Worm (Caenorhabditis elegans): ENCODE measurements around the gene ugt-42.

ugt-42 gene

DNA sequence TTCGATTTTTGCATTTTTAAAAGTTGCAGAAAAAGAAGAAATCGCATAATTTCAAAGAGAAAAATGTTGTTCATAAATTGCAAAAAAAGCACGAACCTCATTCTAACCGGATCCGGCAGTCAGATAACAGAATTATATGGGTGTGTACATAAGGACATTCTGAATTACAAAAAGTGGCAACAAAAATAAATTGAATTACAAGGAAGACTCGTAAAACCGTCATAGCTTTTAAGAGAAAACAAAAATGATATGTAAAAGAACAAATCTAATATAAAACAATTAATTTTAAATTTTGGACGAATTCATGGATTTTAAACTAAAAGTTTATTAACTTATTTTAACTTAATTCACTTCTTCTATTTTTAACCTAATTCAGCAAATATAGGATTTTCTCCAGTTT, 13.2 kb downstream of the ugt-42 start, which contains the start of gene F31F4.17:
Gene F31F4.17 (minus strand): TSS at position 101 of the 400 bp plus-strand sequence.
- no peak for TF ChIP-seq lin-39 (tag; optimal IDR thresholded peaks at IDR 0.05)
- no peak for TF ChIP-seq F13H6.1 (tag; optimal IDR thresholded peaks at IDR 0.05)
- TF ChIP-seq elt-3 (tag; optimal IDR thresholded peaks at IDR 0.05): no peak
- no peak for TF ChIP-seq nhr-23 (tag; optimal IDR thresholded peaks at IDR 0.05)
- no peak for TF ChIP-seq lsy-2 (tag; optimal IDR thresholded peaks at IDR 0.05)
- TF ChIP-seq sma-9 (GFP tag; optimal IDR thresholded peaks at IDR 0.05): no peak
- TF ChIP-seq sma-9 (tag; optimal IDR thresholded peaks at IDR 0.05): no peak
- no peak for TF ChIP-seq snpc-4 (tag; optimal IDR thresholded peaks at IDR 0.05)
- no peak for TF ChIP-seq nhr-129 (tag; optimal IDR thresholded peaks at IDR 0.05)
- no peak for TF ChIP-seq peb-1 (tag; optimal IDR thresholded peaks at IDR 0.05)
- no peak for TF ChIP-seq lin-11 (tag; optimal IDR thresholded peaks at IDR 0.05)
- no peak for TF ChIP-seq Y55F3AM.14 (GFP tag; optimal IDR thresholded peaks at IDR 0.05)
- no peak for TF ChIP-seq ztf-11 (tag; optimal IDR thresholded peaks at IDR 0.05)
- no peak for TF ChIP-seq sem-4 (tag; optimal IDR thresholded peaks at IDR 0.05)
- no peak for TF ChIP-seq mdl-1 (tag; optimal IDR thresholded peaks at IDR 0.05)
- no peak for TF ChIP-seq fos-1 (tag; optimal IDR thresholded peaks at IDR 0.05)
- TF ChIP-seq nhr-11 (tag; optimal IDR thresholded peaks at IDR 0.05): no peak
- TF ChIP-seq zag-1 (tag; optimal IDR thresholded peaks at IDR 0.05): no peak

DNA sequence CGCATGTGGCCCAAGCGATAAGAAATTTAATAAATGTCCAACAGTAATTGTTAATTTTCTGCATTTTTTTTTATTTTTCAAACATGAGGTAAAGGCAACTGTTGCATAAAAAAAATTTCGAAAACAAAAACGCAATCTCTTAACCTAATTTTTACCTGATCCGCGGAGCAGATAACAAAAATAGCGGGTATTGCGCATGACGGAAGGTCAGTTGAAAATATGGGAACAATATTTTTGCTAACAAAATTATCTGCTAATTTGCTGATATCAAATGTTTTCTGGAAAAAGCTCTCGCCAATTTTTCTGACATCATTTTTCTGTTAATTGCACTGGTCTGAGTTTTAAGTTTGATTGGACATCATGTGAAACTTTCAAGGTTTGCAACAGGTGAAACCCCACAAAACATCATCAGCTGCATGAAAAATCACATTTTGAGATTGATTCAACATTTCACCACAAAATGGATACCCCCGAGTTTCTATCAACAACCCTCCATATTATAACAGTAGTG, 17.4 kb downstream of the ugt-42 start, which contains the start of the genes F31F4.11 and srh-266:
Gene F31F4.11 (minus strand): TSS at position 101 of the 511 bp plus-strand sequence.
Gene srh-266 (plus strand): TSS at position 461 of the 511 bp plus-strand sequence.
- no peak for TF ChIP-seq unc-62 (GFP tag; optimal IDR thresholded peaks at IDR 0.05)
- no peak for TF ChIP-seq mab-5 (tag; optimal IDR thresholded peaks at IDR 0.05)
- TF ChIP-seq nhr-129 (tag; optimal IDR thresholded peaks at IDR 0.05): no peak
- TF ChIP-seq alr-1 (tag; optimal IDR thresholded peaks at IDR 0.05): no peak
- no peak for TF ChIP-seq ceh-82 (tag; optimal IDR thresholded peaks at IDR 0.05)
- TF ChIP-seq nhr-77 (tag; optimal IDR thresholded peaks at IDR 0.05): no peak
- TF ChIP-seq ztf-11 (tag; optimal IDR thresholded peaks at IDR 0.05): no peak
- TF ChIP-seq mbf-1 (tag; optimal IDR thresholded peaks at IDR 0.05): no peak
- no peak for TF ChIP-seq aly-2 (tag; optimal IDR thresholded peaks at IDR 0.05)
- no peak for TF ChIP-seq ama-1 (optimal IDR thresholded peaks at IDR 0.05)
- no peak for TF ChIP-seq peb-1 (tag; optimal IDR thresholded peaks at IDR 0.05)
- no peak for TF ChIP-seq unc-55 (GFP tag; optimal IDR thresholded peaks at IDR 0.05)
- TF ChIP-seq nhr-6 (tag; optimal IDR thresholded peaks at IDR 0.05): no peak
- no peak for TF ChIP-seq lin-13 (GFP tag; optimal IDR thresholded peaks at IDR 0.05)
- TF ChIP-seq ceh-16 (tag; optimal IDR thresholded peaks at IDR 0.05): no peak
- TF ChIP-seq skn-1 (tag; optimal IDR thresholded peaks at IDR 0.05): no peak
- no peak for TF ChIP-seq elt-3 (tag; optimal IDR thresholded peaks at IDR 0.05)
- no peak for TF ChIP-seq R02D3.7 (tag; optimal IDR thresholded peaks at IDR 0.05)
- TF ChIP-seq nhr-21 (tag; optimal IDR thresholded peaks at IDR 0.05): no peak
- no peak for TF ChIP-seq lsy-2 (tag; optimal IDR thresholded peaks at IDR 0.05)

DNA sequence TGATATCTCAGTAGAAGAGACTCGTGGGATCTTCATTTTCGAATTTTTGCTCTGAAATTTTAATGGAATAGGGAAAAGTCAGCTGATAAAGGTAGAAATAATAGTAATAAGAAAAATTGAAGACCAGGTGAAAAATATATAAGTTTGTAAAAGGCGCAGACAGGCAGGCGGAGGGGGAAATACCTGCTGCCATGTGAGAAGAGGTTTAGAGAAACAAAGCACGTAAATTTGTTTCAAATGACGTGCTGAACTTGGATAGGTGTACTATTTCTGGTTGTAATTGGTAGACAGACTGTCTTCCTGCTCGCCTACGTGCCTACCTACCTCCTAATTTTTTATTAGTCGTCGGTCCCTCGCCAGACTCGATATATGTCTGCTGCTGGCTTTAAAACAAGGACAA, 20.5 kb downstream of the ugt-42 start, which contains the start of gene nhr-180:
Gene nhr-180 (minus strand): TSS at position 52 of the 400 bp plus-strand sequence.
- TF ChIP-seq unc-62 (GFP tag; optimal IDR thresholded peaks at IDR 0.05) (no peak), sma-9 (GFP tag; optimal IDR thresholded peaks at IDR 0.05) (peak; percentile 76), sma-9 (tag; optimal IDR thresholded peaks at IDR 0.05) (no peak), blmp-1 (tag; optimal IDR thresholded peaks at IDR 0.05; ENCODE audit: insufficient read depth) (no peak)

DNA sequence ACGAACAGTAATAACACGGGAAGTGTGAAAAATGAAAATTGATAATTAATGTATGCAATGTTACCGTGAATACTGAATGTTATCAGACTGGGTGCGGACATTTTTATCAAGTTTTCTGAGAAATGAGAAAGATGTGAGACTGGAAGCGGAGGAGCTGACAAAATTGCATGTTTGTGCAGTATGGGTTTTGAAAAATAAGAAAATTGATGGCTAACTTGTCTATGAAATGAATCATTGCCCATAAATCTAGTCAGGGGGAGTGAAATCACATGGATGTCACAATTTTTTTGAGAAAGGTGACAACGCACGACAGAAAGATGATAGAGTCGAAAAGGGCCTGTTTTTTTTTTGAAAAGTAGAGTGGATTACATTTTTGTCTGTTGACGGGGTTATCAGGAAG, 24.4 kb downstream of the ugt-42 start, which contains the start of gene sru-24:
Gene sru-24 (minus strand): TSS at position 101 of the 400 bp plus-strand sequence.
- TF ChIP-seq sem-4 (tag; optimal IDR thresholded peaks at IDR 0.05): no peak
- TF ChIP-seq lsy-2 (tag; optimal IDR thresholded peaks at IDR 0.05): no peak
- no peak for TF ChIP-seq mab-5 (tag; optimal IDR thresholded peaks at IDR 0.05)
- no peak for TF ChIP-seq fos-1 (tag; optimal IDR thresholded peaks at IDR 0.05)
- TF ChIP-seq C34F6.9 (tag; optimal IDR thresholded peaks at IDR 0.05): no peak
- no peak for TF ChIP-seq unc-39 (tag; optimal IDR thresholded peaks at IDR 0.05)
- no peak for TF ChIP-seq nhr-10 (tag; optimal IDR thresholded peaks at IDR 0.05)
- no peak for TF ChIP-seq crh-2 (tag; optimal IDR thresholded peaks at IDR 0.05)
- no peak for TF ChIP-seq alr-1 (tag; optimal IDR thresholded peaks at IDR 0.05)
- no peak for TF ChIP-seq nhr-25 (tag; optimal IDR thresholded peaks at IDR 0.05)
- no peak for TF ChIP-seq ceh-82 (tag; optimal IDR thresholded peaks at IDR 0.05)

Measured in whole organism, L2 larva.